Worm (Caenorhabditis elegans) whole organism, midembryonic: ENCODE measurements around the gene cpr-8.

Experiments
- T22C8.4 ChIP-seq: fragments of 200-800 bp; sonication (Bioruptor generic); IDR thresholded peaks from 2 replicates; pipeline ENCODE4 v1.3.6; 2022; ENCODE audit warnings: missing genetic modification characterization, missing compliant biosample characterization
- cog-1 ChIP-seq: sonication (generic microtip); optimal IDR thresholded peaks from 2 replicates; lab custom pipeline; 2016; ENCODE audit warnings: missing genetic modification characterization, missing compliant biosample characterization
- flt-1 ChIP-seq: fragments of 200-800 bp; sonication (Bioruptor generic); IDR thresholded peaks from 2 replicates; pipeline ENCODE4 v1.3.6; 2022; ENCODE audit warnings: missing genetic modification characterization, missing compliant biosample characterization
- klf-2 ChIP-seq: fragments of 200-800 bp; sonication (Bioruptor generic); conservative IDR thresholded peaks from 2 replicates; pipeline ENCODE4 v1.3.6; 2022; ENCODE audit warnings: missing genetic modification reagents, missing genetic modification characterization, missing compliant biosample characterization
- med-1 ChIP-seq: sonication (generic microtip); optimal IDR thresholded peaks from 2 replicates; lab custom pipeline; 2017; ENCODE audit warnings: missing genetic modification characterization, mild to moderate bottlenecking, missing compliant biosample characterization, antibody characterized with exemption, missing genetic modification reagents; ENCODE audit not compliant: insufficient read depth
- ref-1 ChIP-seq: fragments of 200-800 bp; sonication (Bioruptor generic); conservative IDR thresholded peaks from 2 replicates; pipeline ENCODE4 v1.3.6; 2022; ENCODE audit warnings: missing genetic modification reagents, missing genetic modification characterization, missing compliant biosample characterization
- tab-1 ChIP-seq: fragments of 200-800 bp; sonication (Bioruptor generic); IDR thresholded peaks from 2 replicates; pipeline ENCODE4 v1.3.6; 2022; ENCODE audit warnings: missing genetic modification characterization, missing compliant biosample characterization
- ztf-23 ChIP-seq: fragments of 200-800 bp; sonication (Bioruptor generic); IDR thresholded peaks from 2 replicates; pipeline ENCODE4 v1.3.6; 2022; ENCODE audit warnings: missing genetic modification reagents, missing genetic modification characterization, missing compliant biosample characterization
- ztf-29 ChIP-seq: fragments of 200-800 bp; sonication (Bioruptor generic); IDR thresholded peaks from 2 replicates; pipeline ENCODE4 v1.3.6; 2022; ENCODE audit warnings: missing genetic modification reagents, missing genetic modification characterization, missing compliant biosample characterization

The cpr-8 gene

ce11 chrV:1164196-1164691 is 29.8 kb downstream of the cpr-8 start, which contains the start of gene T21H3.5:
Gene T21H3.5, minus strand, starts transcription at chrV:1164293.
- TF ChIP-seq ref-1 (GFP tag; lab: Robert Waterston, UW), result no peak
- no peak for TF ChIP-seq ztf-29 (GFP tag; lab: Robert Waterston, UW)
- no peak for TF ChIP-seq ztf-23 (GFP tag; lab: Robert Waterston, UW)
- TF ChIP-seq tab-1, result no peak
- no peak for TF ChIP-seq flt-1 (GFP tag; lab: Robert Waterston, UW)
- no peak for TF ChIP-seq klf-2
- no peak for TF ChIP-seq cog-1 (tag; lab: Kevin White, UChicago)
- TF ChIP-seq med-1, result no peak

ce11 chrV:1165090-1165761 is 30.8 kb downstream of the cpr-8 start, which contains the start of gene ptr-16:
Gene ptr-16, plus strand, starts transcription at chrV:1165711.
- 0 out of 2 replicates have a peak, but pooled peaks have one; percentile 23 for TF ChIP-seq tab-1
- TF ChIP-seq T22C8.4 (GFP tag; lab: Robert Waterston, UW), result no peak

- TF ChIP-seq flt-1 (GFP tag; lab: Robert Waterston, UW) (no peak), ztf-23 (GFP tag; lab: Robert Waterston, UW) (no peak), klf-2 (no peak), cog-1 (tag; lab: Kevin White, UChicago) (no peak), ztf-29 (GFP tag; lab: Robert Waterston, UW) (no peak), tab-1 (no peak), med-1 (no peak), T22C8.4 (GFP tag; lab: Robert Waterston, UW) (no peak), ref-1 (GFP tag; lab: Robert Waterston, UW) (no peak)
Observed at ce11 chrV:1170591-1170990, 36.2 kb downstream of the cpr-8 start.

DNA sequence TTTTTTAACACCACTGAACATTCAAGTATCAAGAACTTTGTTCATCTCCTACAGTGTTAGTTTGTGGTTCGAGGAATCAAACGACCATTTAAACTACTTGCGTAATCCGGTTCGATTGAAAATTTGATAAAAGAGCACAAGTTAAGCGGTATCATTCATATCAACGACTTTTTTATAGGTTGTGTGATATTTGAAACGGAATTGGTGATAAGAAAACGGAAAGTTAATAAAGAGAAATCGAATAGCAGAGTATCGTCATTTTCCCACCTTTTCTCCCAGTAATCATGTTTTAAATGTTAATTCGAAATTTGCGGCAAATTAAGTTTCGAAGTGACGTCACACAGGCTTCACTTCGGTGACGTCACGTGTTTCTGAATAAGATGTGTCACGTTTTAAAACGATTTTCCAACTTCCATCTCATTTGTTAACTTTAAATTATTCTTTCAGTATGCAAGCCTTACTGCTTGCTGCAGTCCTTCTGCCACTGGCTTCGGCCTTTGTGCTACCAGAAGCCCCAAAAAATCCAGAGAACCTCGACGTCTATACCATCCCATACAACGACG is 42.0 kb downstream of the cpr-8 start, which contains the start of gene T21H3.1:
TSS of gene T21H3.1 (plus strand) at position 448 of the 563 bp plus-strand sequence.
- no peak for TF ChIP-seq ref-1 (GFP tag; lab: Robert Waterston, UW)
- no peak for TF ChIP-seq med-1
- no peak for TF ChIP-seq flt-1 (GFP tag; lab: Robert Waterston, UW)
- no peak for TF ChIP-seq klf-2
- no peak for TF ChIP-seq tab-1
- no peak for TF ChIP-seq T22C8.4 (GFP tag; lab: Robert Waterston, UW)
- no peak for TF ChIP-seq ztf-29 (GFP tag; lab: Robert Waterston, UW)
- no peak for TF ChIP-seq cog-1 (tag; lab: Kevin White, UChicago)
- no peak for TF ChIP-seq ztf-23 (GFP tag; lab: Robert Waterston, UW)

- TF ChIP-seq ztf-23 (GFP tag; lab: Robert Waterston, UW), result no peak
Observed at ce11 chrV:1179279-1179678, 44.9 kb downstream of the cpr-8 start, which contains the start of gene F25A2.1. Gene F25A2.1, plus strand, starts transcription at chrV:1179579.
